Worm (Caenorhabditis elegans): Measurements from ENCODE around the gene K03A1.4.

K03A1.4 gene

ce11 chrX:7316485-7317391 is 18.2 kb upstream of the K03A1.4 start, which contains the start of the genes spp-2 and spp-6:
Gene spp-2 (minus strand): TSS chrX:7316818.
Gene spp-6 (plus strand): TSS chrX:7317341.
- TF ChIP-seq K09A11.1 (tag; optimal IDR thresholded peaks at IDR 0.05; ENCODE audit: insufficient read depth): no peak
- TF ChIP-seq ceh-2 (tag; optimal IDR thresholded peaks at IDR 0.05): no peak

ce11 chrX:7315329-7315728 is 16.8 kb upstream of the K03A1.4 start, which contains the start of gene spp-3:
Gene spp-3 (minus strand): TSS chrX:7315353.
- TF ChIP-seq npax-4 (tag; optimal IDR thresholded peaks at IDR 0.05): no peak
- no peak for TF ChIP-seq elt-4 (tag; optimal IDR thresholded peaks at IDR 0.05)
- TF ChIP-seq ceh-34 (tag; optimal IDR thresholded peaks at IDR 0.05): no peak
- TF ChIP-seq elt-2 (tag; optimal IDR thresholded peaks at IDR 0.05): peak; percentile 10

ce11 chrX:7314564-7314963 is 16.0 kb upstream of the K03A1.4 start:
- TF ChIP-seq hlh-13 (GFP tag; optimal IDR thresholded peaks at IDR 0.05) (no peak), ttx-3 (tag; optimal IDR thresholded peaks at IDR 0.05) (no peak), ahr-1 (tag; optimal IDR thresholded peaks at IDR 0.05) (no peak), fkh-10 (GFP tag; optimal IDR thresholded peaks at IDR 0.05) (no peak), tbx-7 (tag; optimal IDR thresholded peaks at IDR 0.05) (no peak), sdc-2 (tag; optimal IDR thresholded peaks at IDR 0.05) (no peak), ceh-24 (tag; optimal IDR thresholded peaks at IDR 0.05) (no peak), tbx-2 (tag; optimal IDR thresholded peaks at IDR 0.05) (no peak), hlh-6 (tag; optimal IDR thresholded peaks at IDR 0.05) (no peak), ceh-48 (tag; optimal IDR thresholded peaks at IDR 0.05) (no peak), pros-1 (tag; optimal IDR thresholded peaks at IDR 0.05) (no peak), ceh-6 (GFP tag; optimal IDR thresholded peaks at IDR 0.05) (no peak), Y22D7AL.16 (tag; optimal IDR thresholded peaks at IDR 0.05) (no peak), dmd-4 (tag; optimal IDR thresholded peaks at IDR 0.05; ENCODE audit: borderline replicate concordance) (no peak)

ce11 chrX:7313236-7313635 is 14.7 kb upstream of the K03A1.4 start:
- TF ChIP-seq ceh-45 (GFP tag; IDR thresholded peaks at IDR 0.05): no peak
- TF ChIP-seq ceh-24 (tag; optimal IDR thresholded peaks at IDR 0.05): no peak
- no peak for TF ChIP-seq eyg-1 (tag; optimal IDR thresholded peaks at IDR 0.05)
- TF ChIP-seq ttx-3 (tag; optimal IDR thresholded peaks at IDR 0.05): no peak
- TF ChIP-seq ceh-2 (tag; optimal IDR thresholded peaks at IDR 0.05): no peak
- TF ChIP-seq unc-42 (tag; optimal IDR thresholded peaks at IDR 0.05): no peak
- TF ChIP-seq hlh-13 (GFP tag; optimal IDR thresholded peaks at IDR 0.05): no peak
- no peak for TF ChIP-seq odd-2 (tag; optimal IDR thresholded peaks at IDR 0.05)
- no peak for TF ChIP-seq pha-2 (tag; optimal IDR thresholded peaks at IDR 0.05)
- no peak for TF ChIP-seq lin-11 (tag; optimal IDR thresholded peaks at IDR 0.05)
- TF ChIP-seq pqm-1 (tag; optimal IDR thresholded peaks at IDR 0.05): no peak
- TF ChIP-seq ztf-16 (tag; optimal IDR thresholded peaks at IDR 0.05): no peak

- TF ChIP-seq unc-42 (tag; optimal IDR thresholded peaks at IDR 0.05) (no peak), ttx-3 (tag; optimal IDR thresholded peaks at IDR 0.05) (no peak), ceh-14 (tag; optimal IDR thresholded peaks at IDR 0.05) (no peak), pag-3 (tag; optimal IDR thresholded peaks at IDR 0.05; ENCODE audit: borderline replicate concordance) (no peak), syd-9 (tag; optimal IDR thresholded peaks at IDR 0.05) (no peak), ceh-22 (tag; optimal IDR thresholded peaks at IDR 0.05) (no peak), ceh-9 (tag; optimal IDR thresholded peaks at IDR 0.05) (no peak), lim-6 (tag; optimal IDR thresholded peaks at IDR 0.05) (no peak), npax-4 (tag; optimal IDR thresholded peaks at IDR 0.05) (no peak), Y22D7AL.16 (tag; optimal IDR thresholded peaks at IDR 0.05) (no peak), odd-2 (tag; optimal IDR thresholded peaks at IDR 0.05) (no peak), elt-4 (tag; optimal IDR thresholded peaks at IDR 0.05) (no peak)
Measured at ce11 chrX:7311870-7312269, 13.3 kb upstream of the K03A1.4 start.

All from whole organism, late embryonic.